Worm (Caenorhabditis elegans) whole organism, L1 larva: ENCODE data around the gene C23H3.2.

Experiments
- C16A3.4 ChIP-seq: fragments of 150-350 bp; optimal IDR thresholded peaks from 2 replicates; lab custom pipeline; 2014; ENCODE audit warnings: missing biosample characterization, missing genetic modification characterization
- F16B12.6 ChIP-seq: fragments of 150-350 bp; optimal IDR thresholded peaks from 2 replicates; lab custom pipeline; 2014; ENCODE audit warnings: missing biosample characterization, missing genetic modification characterization
- Y116A8C.19 ChIP-seq: sonication (generic microtip); optimal IDR thresholded peaks from 2 replicates; lab custom pipeline; 2016; ENCODE audit warnings: missing compliant biosample characterization, missing genetic modification characterization, borderline replicate concordance
- aha-1 ChIP-seq: fragments of 150-350 bp; optimal IDR thresholded peaks from 2 replicates; lab custom pipeline; 2014; ENCODE audit warnings: missing biosample characterization, missing genetic modification characterization
- alr-1 ChIP-seq: fragments of 200-800 bp; sonication (Bioruptor generic); optimal IDR thresholded peaks from 2 replicates; lab custom pipeline; 2018; ENCODE audit warnings: borderline replicate concordance, mild to moderate bottlenecking, missing genetic modification characterization, missing compliant biosample characterization
- blmp-1 ChIP-seq: fragments of 150-350 bp; optimal IDR thresholded peaks from 2 replicates; lab custom pipeline; 2014; ENCODE audit warnings: missing biosample characterization, missing genetic modification characterization
- ceh-63 ChIP-seq: fragments of 200-800 bp; sonication (Bioruptor generic); optimal IDR thresholded peaks from 2 replicates; lab custom pipeline; 2018; ENCODE audit warnings: mild to moderate bottlenecking, missing genetic modification characterization, missing compliant biosample characterization
- ceh-8 ChIP-seq: fragments of 200-800 bp; sonication (Bioruptor generic); optimal IDR thresholded peaks from 2 replicates; lab custom pipeline; 2018; ENCODE audit warnings: mild to moderate bottlenecking, missing genetic modification characterization, moderate library complexity, missing compliant biosample characterization
- ceh-90 ChIP-seq: sonication (generic microtip); optimal IDR thresholded peaks from 2 replicates; lab custom pipeline; 2016; ENCODE audit warnings: missing genetic modification characterization, missing compliant biosample characterization
- dsc-1 ChIP-seq: sonication (generic microtip); optimal IDR thresholded peaks from 2 replicates; lab custom pipeline; 2016; ENCODE audit warnings: mild to moderate bottlenecking, missing genetic modification characterization, missing compliant biosample characterization
- efl-1 ChIP-seq, 4 experiments: fragments of 150-350 bp; optimal IDR thresholded peaks in 3 of 4; peaks in 1 of 4; 1 replicate in 1 of 4; 2 replicates in 3 of 4; lab custom pipeline; 2014; ENCODE audit warnings: missing biosample characterization in 2 of 4, missing genetic modification characterization in 2 of 4, missing genetic modification reagents in 2 of 4
- egl-13 ChIP-seq: sonication (generic microtip); optimal IDR thresholded peaks from 2 replicates; lab custom pipeline; 2016; ENCODE audit warnings: missing genotype, missing genetic modification reagents, missing genetic modification characterization, missing compliant biosample characterization
- ets-5 ChIP-seq: fragments of 200-800 bp; sonication (Bioruptor generic); IDR thresholded peaks from 2 replicates; pipeline ENCODE4 v1.3.6; 2022; ENCODE audit warnings: missing genetic modification characterization, missing compliant biosample characterization
- fkh-4 ChIP-seq: sonication (generic microtip); optimal IDR thresholded peaks from 2 replicates; lab custom pipeline; 2016; ENCODE audit warnings: missing compliant biosample characterization, missing genetic modification characterization, borderline replicate concordance
- fkh-8 ChIP-seq: sonication (generic microtip); optimal IDR thresholded peaks from 2 replicates; lab custom pipeline; 2016; ENCODE audit warnings: mild to moderate bottlenecking, missing genetic modification characterization, missing compliant biosample characterization
- fos-1 ChIP-seq: fragments of 150-350 bp; optimal IDR thresholded peaks from 2 replicates; lab custom pipeline; 2014; ENCODE audit warnings: missing biosample characterization, missing genetic modification characterization
- grh-1 ChIP-seq: fragments of 200-800 bp; sonication (Bioruptor generic); IDR thresholded peaks from 2 replicates; pipeline ENCODE4 v1.3.6; 2022; ENCODE audit warnings: missing genetic modification reagents, missing genetic modification characterization, missing compliant biosample characterization
- hlh-17 ChIP-seq: fragments of 200-800 bp; sonication (Bioruptor generic); optimal IDR thresholded peaks from 2 replicates; lab custom pipeline; 2018; ENCODE audit warnings: missing genetic modification characterization, mild to moderate bottlenecking, missing compliant biosample characterization, moderate library complexity, borderline replicate concordance
- hlh-4 ChIP-seq: sonication (generic microtip); optimal IDR thresholded peaks from 2 replicates; lab custom pipeline; 2016; ENCODE audit warnings: mild to moderate bottlenecking, missing genetic modification characterization, missing compliant biosample characterization
- hpl-2 ChIP-seq: fragments of 150-350 bp; optimal IDR thresholded peaks from 2 replicates; lab custom pipeline; 2014; ENCODE audit warnings: missing biosample characterization, missing genetic modification reagents, missing genetic modification characterization
- irx-1 ChIP-seq: sonication (generic microtip); optimal IDR thresholded peaks from 2 replicates; lab custom pipeline; 2016; ENCODE audit warnings: missing genetic modification characterization, missing compliant biosample characterization
- isw-1 ChIP-seq: fragments of 200-800 bp; sonication (Bioruptor generic); IDR thresholded peaks from 2 replicates; pipeline ENCODE4 v1.3.6; 2022; ENCODE audit warnings: missing genetic modification characterization, missing compliant biosample characterization
- jun-1 ChIP-seq: fragments of 150-350 bp; optimal IDR thresholded peaks from 2 replicates; lab custom pipeline; 2014; ENCODE audit warnings: missing biosample characterization, missing genetic modification reagents, missing genetic modification characterization
- lin-13 ChIP-seq: fragments of 150-350 bp; optimal IDR thresholded peaks from 2 replicates; lab custom pipeline; 2014; ENCODE audit warnings: missing biosample characterization, missing genetic modification reagents, missing genetic modification characterization
- lin-14 ChIP-seq: fragments of 200-800 bp; sonication (Bioruptor generic); optimal IDR thresholded peaks from 2 replicates; lab custom pipeline; 2018; ENCODE audit warnings: mild to moderate bottlenecking, missing genetic modification characterization, moderate library complexity, missing compliant biosample characterization
- lin-35 ChIP-seq, 2 experiments: fragments of 150-350 bp; optimal IDR thresholded peaks; 2 replicates each; lab custom pipeline; 2014; ENCODE audit warnings: missing biosample characterization in 2 of 2, missing genetic modification characterization in 2 of 2, missing genetic modification reagents in 2 of 2
- lir-3 ChIP-seq: sonication (generic microtip); optimal IDR thresholded peaks from 2 replicates; lab custom pipeline; 2016; ENCODE audit warnings: mild to moderate bottlenecking, missing genetic modification characterization, moderate library complexity, missing compliant biosample characterization; ENCODE audit not compliant: poor library complexity
- mab-9 ChIP-seq: fragments of 200-800 bp; sonication (Bioruptor generic); IDR thresholded peaks from 2 replicates; pipeline ENCODE4 v1.3.6; 2022; ENCODE audit warnings: missing genetic modification reagents, missing genetic modification characterization, missing compliant biosample characterization
- mdl-1 ChIP-seq, 2 experiments: fragments of 150-350 bp; optimal IDR thresholded peaks; 2 replicates each; lab custom pipeline; 2014 to 2017; ENCODE audit warnings: missing biosample characterization in 2 of 2, missing genetic modification characterization in 2 of 2, inconsistent platforms in 1 of 2
- mep-1 ChIP-seq: fragments of 150-350 bp; optimal IDR thresholded peaks from 2 replicates; lab custom pipeline; 2014; ENCODE audit warnings: missing biosample characterization, missing genetic modification characterization
- nhr-12 ChIP-seq: sonication (generic microtip); optimal IDR thresholded peaks from 2 replicates; lab custom pipeline; 2017; ENCODE audit warnings: missing biosample characterization, missing genetic modification characterization
- nhr-20 ChIP-seq: sonication (generic microtip); optimal IDR thresholded peaks from 2 replicates; lab custom pipeline; 2016; ENCODE audit warnings: mild to moderate bottlenecking, missing genetic modification characterization, missing compliant biosample characterization
- nhr-237 ChIP-seq: fragments of 150-350 bp; optimal IDR thresholded peaks from 2 replicates; lab custom pipeline; 2014; ENCODE audit warnings: missing biosample characterization, missing genetic modification characterization
- nhr-47 ChIP-seq: sonication (generic microtip); optimal IDR thresholded peaks from 2 replicates; lab custom pipeline; 2016; ENCODE audit warnings: mild to moderate bottlenecking, missing genetic modification characterization, moderate library complexity, missing compliant biosample characterization
- nhr-71 ChIP-seq: sonication (generic microtip); optimal IDR thresholded peaks from 2 replicates; lab custom pipeline; 2016; ENCODE audit warnings: mild to moderate bottlenecking, missing genetic modification characterization, moderate library complexity, missing compliant biosample characterization
- nhr-76 ChIP-seq: sonication (generic microtip); optimal IDR thresholded peaks from 2 replicates; lab custom pipeline; 2017; ENCODE audit warnings: missing biosample characterization, missing genetic modification characterization
- nhr-84 ChIP-seq: sonication (generic microtip); optimal IDR thresholded peaks from 2 replicates; lab custom pipeline; 2017; ENCODE audit warnings: missing biosample characterization, missing genetic modification characterization
- nhr-85 ChIP-seq: sonication (generic microtip); peaks from one replicate; lab custom pipeline; 2016; ENCODE audit warnings: missing genetic modification characterization, inconsistent platforms, missing compliant biosample characterization
- nhr-90 ChIP-seq: sonication (generic microtip); optimal IDR thresholded peaks from 2 replicates; lab custom pipeline; 2016; ENCODE audit warnings: mild to moderate bottlenecking, missing genetic modification characterization, missing compliant biosample characterization; ENCODE audit not compliant: poor library complexity
- pag-3 ChIP-seq: sonication (generic microtip); optimal IDR thresholded peaks from 2 replicates; lab custom pipeline; 2017; ENCODE audit warnings: missing genetic modification characterization, mild to moderate bottlenecking, missing compliant biosample characterization, antibody characterized with exemption, borderline replicate concordance; ENCODE audit not compliant: insufficient read depth
- pax-3 ChIP-seq: fragments of 200-800 bp; sonication (Bioruptor generic); optimal IDR thresholded peaks from 2 replicates; lab custom pipeline; 2018; ENCODE audit warnings: mild to moderate bottlenecking, missing genetic modification characterization, moderate library complexity, missing compliant biosample characterization
- sox-4 ChIP-seq: sonication (generic microtip); optimal IDR thresholded peaks from 2 replicates; lab custom pipeline; 2016; ENCODE audit warnings: missing genetic modification characterization, missing compliant biosample characterization
- sptf-1 ChIP-seq: fragments of 150-350 bp; optimal IDR thresholded peaks from 2 replicates; lab custom pipeline; 2014; ENCODE audit warnings: missing biosample characterization, missing genetic modification characterization
- tbx-2 ChIP-seq: sonication (generic microtip); optimal IDR thresholded peaks from 2 replicates; lab custom pipeline; 2016; ENCODE audit warnings: missing genetic modification characterization, missing compliant biosample characterization
- tlp-1 ChIP-seq: fragments of 150-350 bp; optimal IDR thresholded peaks from 2 replicates; lab custom pipeline; 2014; ENCODE audit warnings: missing biosample characterization, missing genetic modification characterization
- unc-130 ChIP-seq: fragments of 150-350 bp; optimal IDR thresholded peaks from 2 replicates; lab custom pipeline; 2017; ENCODE audit warnings: missing biosample characterization, missing genetic modification characterization, inconsistent platforms
- unc-30 ChIP-seq: sonication (generic microtip); optimal IDR thresholded peaks from 2 replicates; lab custom pipeline; 2017; ENCODE audit warnings: missing biosample characterization, missing genetic modification characterization
- unc-62 ChIP-seq: fragments of 150-350 bp; optimal IDR thresholded peaks from 2 replicates; lab custom pipeline; 2014; ENCODE audit warnings: missing biosample characterization, missing genetic modification reagents, missing genetic modification characterization
- vab-15 ChIP-seq: sonication (generic microtip); optimal IDR thresholded peaks from 2 replicates; lab custom pipeline; 2017; ENCODE audit warnings: missing genotype, mild to moderate bottlenecking, missing genetic modification characterization, missing compliant biosample characterization
- xbp-1 ChIP-seq: sonication (generic microtip); optimal IDR thresholded peaks from 2 replicates; lab custom pipeline; 2016; ENCODE audit warnings: missing genetic modification characterization, missing compliant biosample characterization
- ztf-11 ChIP-seq, 2 experiments: sonication (generic microtip); optimal IDR thresholded peaks; 2 replicates each; lab custom pipeline; 2016 to 2017; ENCODE audit warnings: missing genetic modification characterization in 2 of 2, missing biosample characterization in 1 of 2, missing compliant biosample characterization in 1 of 2
- ztf-4 ChIP-seq: fragments of 150-350 bp; optimal IDR thresholded peaks from 2 replicates; lab custom pipeline; 2014; ENCODE audit warnings: missing biosample characterization, missing genetic modification characterization

C23H3.2 gene

DNA sequence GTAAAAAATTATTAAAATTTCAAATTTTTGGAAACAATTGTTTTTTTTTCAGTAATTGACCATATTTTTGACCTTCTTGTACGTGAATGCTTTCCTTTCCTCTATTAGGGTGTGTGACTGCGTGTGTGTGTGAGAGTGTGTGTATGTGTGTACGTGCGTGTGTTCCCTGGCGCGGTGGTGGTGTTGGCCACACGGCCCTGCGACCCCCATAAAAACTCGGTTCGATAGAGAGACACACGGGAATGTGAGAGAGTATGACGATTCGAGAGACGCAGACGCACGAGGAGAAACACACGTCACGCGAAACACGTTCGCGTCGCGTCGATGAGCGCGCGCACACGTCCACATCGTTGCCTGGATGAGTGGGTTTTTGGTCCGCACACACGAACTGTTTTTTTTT lies 42.3 kb upstream of the C23H3.2 start (continued):
- peak; percentile 30 for TF ChIP-seq vab-15 (tag; lab: Kevin White, UChicago)
- TF ChIP-seq efl-1 (optimal IDR thresholded peaks at IDR 0.05; lab: Kevin White, UChicago) = peak; percentile 65 to 68
- TF ChIP-seq efl-1 (GFP tag; optimal IDR thresholded peaks at IDR 0.05 in 1 of 2; lab: Kevin White, UChicago) = peak; percentile 56 to 92
- TF ChIP-seq sptf-1 (tag; lab: Kevin White, UChicago) = no peak
- TF ChIP-seq ceh-8 (GFP tag; lab: Kevin White, UChicago) = peak; percentile 26
- no peak for TF ChIP-seq unc-130 (tag; lab: Kevin White, UChicago)
- no peak for TF ChIP-seq nhr-84
- TF ChIP-seq unc-62 = no peak
- TF ChIP-seq pag-3 (tag; lab: Kevin White, UChicago) = no peak
- peak; percentile 7 for TF ChIP-seq egl-13 (tag; lab: Kevin White, UChicago)
- TF ChIP-seq lin-13 (GFP tag; lab: Kevin White, UChicago) = peak; percentile 32
- TF ChIP-seq dsc-1 (tag; lab: Kevin White, UChicago) = peak; percentile 54
- peak; percentile 44 for TF ChIP-seq F16B12.6
- TF ChIP-seq blmp-1 (tag; lab: Kevin White, UChicago) = peak; percentile 56
- TF ChIP-seq sox-4 (tag; lab: Kevin White, UChicago) = no peak
- TF ChIP-seq ceh-63 (GFP tag; lab: Kevin White, UChicago) = no peak
- TF ChIP-seq nhr-85 = peak; percentile 78
- peak; percentile 77 to 80 for TF ChIP-seq lin-35 (GFP tag; optimal IDR thresholded peaks at IDR 0.05; lab: Kevin White, UChicago)
- peak; percentile 51 for TF ChIP-seq isw-1
- peak; percentile 60; the same call in 1 of the 2 replicates for TF ChIP-seq grh-1 (GFP tag; lab: Robert Waterston, UW)
- TF ChIP-seq ets-5 (GFP tag; lab: Robert Waterston, UW) = no peak
- no peak for TF ChIP-seq ztf-4 (tag; lab: Kevin White, UChicago)
- no peak for TF ChIP-seq irx-1 (tag; lab: Kevin White, UChicago)
- TF ChIP-seq lin-14 (GFP tag; lab: Kevin White, UChicago) = peak; percentile 98
- TF ChIP-seq jun-1 (tag; lab: Kevin White, UChicago) = peak; percentile 61
- no peak for TF ChIP-seq Y116A8C.19
- TF ChIP-seq fos-1 = peak; percentile 17
- peak; percentile 71 for TF ChIP-seq nhr-20 (tag; lab: Kevin White, UChicago)
- no peak for TF ChIP-seq hlh-17
- TF ChIP-seq unc-30 (tag; lab: Kevin White, UChicago) = no peak
- peak; percentile 76 for TF ChIP-seq mep-1 (tag; lab: Kevin White, UChicago)
- peak; percentile 68 for TF ChIP-seq tbx-2
- TF ChIP-seq tlp-1 (tag; lab: Kevin White, UChicago) = no peak
- peak in 1 of 2 experiments; percentile 41 for TF ChIP-seq ztf-11 (tag; optimal IDR thresholded peaks at IDR 0.05; lab: Kevin White, UChicago)
- TF ChIP-seq nhr-71 (tag; lab: Kevin White, UChicago) = peak; percentile 81
- peak; percentile 65 for TF ChIP-seq nhr-90 (tag; lab: Kevin White, UChicago)
- no peak for TF ChIP-seq nhr-12
- TF ChIP-seq aha-1 (tag; lab: Kevin White, UChicago) = no peak
- TF ChIP-seq xbp-1 (tag; lab: Kevin White, UChicago) = peak; percentile 77
- no peak for TF ChIP-seq alr-1 (tag; lab: Kevin White, UChicago)
- TF ChIP-seq ceh-90 (tag; lab: Kevin White, UChicago) = no peak
- peak; percentile 83 for TF ChIP-seq fkh-8 (tag; lab: Kevin White, UChicago)
- no peak for TF ChIP-seq hlh-4 (tag; lab: Kevin White, UChicago)
- TF ChIP-seq C16A3.4 (tag; lab: Kevin White, UChicago) = peak; percentile 52
- TF ChIP-seq fkh-4 (tag; lab: Kevin White, UChicago) = no peak
- no peak for TF ChIP-seq mab-9 (GFP tag; lab: Robert Waterston, UW)
- no peak for TF ChIP-seq nhr-76 (tag; lab: Kevin White, UChicago)
- peak; percentile 4 for TF ChIP-seq nhr-237 (tag; lab: Kevin White, UChicago)
- TF ChIP-seq hpl-2 (GFP tag; lab: Kevin White, UChicago) = no peak
- TF ChIP-seq nhr-47 (tag; lab: Kevin White, UChicago) = peak; percentile 75
- TF ChIP-seq pax-3 (tag; lab: Kevin White, UChicago) = no peak
- TF ChIP-seq mdl-1 (tag; optimal IDR thresholded peaks at IDR 0.05; lab: Kevin White, UChicago) = peak in 1 of 2 experiments; percentile 81
- TF ChIP-seq lir-3 = no peak
